Fruit fly (Drosophila melanogaster): ENCODE data around the gene primo-1.

Gene primo-1

DNA sequence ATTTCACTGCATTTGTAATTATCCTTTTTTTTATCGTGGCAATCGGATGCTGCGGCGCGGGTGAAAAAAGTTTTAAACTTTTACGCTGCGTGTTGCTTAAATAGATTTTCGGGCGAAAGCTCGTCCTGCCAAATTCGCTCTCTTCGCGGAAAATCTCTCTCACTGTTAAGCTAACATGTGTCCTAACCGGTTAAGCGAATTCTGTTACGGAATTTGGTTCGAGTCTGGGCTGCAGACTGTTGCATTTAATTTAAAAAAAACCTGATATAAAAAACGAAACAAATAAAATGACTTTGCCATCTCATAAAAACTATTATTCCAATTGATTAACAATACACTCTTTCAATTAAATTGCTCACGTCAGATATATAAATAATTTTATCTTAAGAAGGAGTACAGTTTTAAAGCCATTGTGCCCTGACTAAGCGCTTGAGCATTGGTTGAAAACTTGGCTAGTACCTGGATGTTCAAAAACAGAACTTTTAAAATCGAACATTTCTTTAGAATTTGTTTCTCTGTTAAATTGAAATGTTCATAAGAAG lies 37.1 kb downstream of the primo-1 start, which contains the start of gene Task6 (continued):
- TF ChIP-seq CG4707 (GFP tag; optimal IDR thresholded peaks at IDR 0.05) (no peak), al (GFP tag; IDR thresholded peaks at IDR 0.05) (no peak), CoRest (tag; optimal IDR thresholded peaks at IDR 0.05) (peak; percentile 14), Hand (GFP tag; optimal IDR thresholded peaks at IDR 0.05) (no peak), nerfin-1 (tag; optimal IDR thresholded peaks at IDR 0.05) (peak; percentile 79), ems (GFP tag; optimal IDR thresholded peaks at IDR 0.05) (no peak), sens (GFP tag) (peak; percentile 75), otp (GFP tag; IDR thresholded peaks at IDR 0.05) (no peak), NFAT (GFP tag; IDR thresholded peaks at IDR 0.05) (no peak), CG14710 (tag; optimal IDR thresholded peaks at IDR 0.05) (peak; percentile 48), sc (optimal IDR thresholded peaks at IDR 0.05) (no peak), sc (GFP tag; optimal IDR thresholded peaks at IDR 0.05) (no peak), CG9437 (GFP tag; optimal IDR thresholded peaks at IDR 0.05) (peak; percentile 7)

DNA sequence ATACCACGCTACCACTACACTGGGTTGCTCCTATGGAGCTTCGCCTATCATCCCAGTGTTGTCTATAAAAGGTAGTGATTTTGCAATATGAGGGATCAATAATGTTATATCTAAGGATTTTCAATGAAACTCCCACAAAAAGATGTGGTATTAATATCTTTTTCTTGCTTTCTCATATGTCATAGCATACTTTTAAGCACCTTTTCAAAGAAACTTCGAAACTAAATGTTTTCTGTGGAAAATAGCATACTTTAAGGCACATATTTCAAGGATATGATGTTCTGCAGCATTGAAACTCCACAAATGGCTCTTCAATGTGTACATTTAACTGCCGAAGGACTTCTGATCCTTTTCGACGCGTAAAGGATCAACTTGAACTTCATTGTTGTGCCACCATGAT lies 38.7 kb downstream of the primo-1 start:
- TF ChIP-seq CG8290 (GFP tag; optimal IDR thresholded peaks at IDR 0.05) (peak; percentile 82), CG8290 (tag; optimal IDR thresholded peaks at IDR 0.05) (peak in 1 of 2 experiments; percentile 92), pan (optimal IDR thresholded peaks at IDR 0.05) (no peak), pan (GFP tag; optimal IDR thresholded peaks at IDR 0.05 in 1 of 2, IDR thresholded peaks at IDR 0.05 in 1 of 2) (no peak), CG17612 (GFP tag; IDR thresholded peaks at IDR 0.05) (peak; percentile 94), Stat92E (GFP tag; optimal IDR thresholded peaks at IDR 0.05) (no peak)

DNA sequence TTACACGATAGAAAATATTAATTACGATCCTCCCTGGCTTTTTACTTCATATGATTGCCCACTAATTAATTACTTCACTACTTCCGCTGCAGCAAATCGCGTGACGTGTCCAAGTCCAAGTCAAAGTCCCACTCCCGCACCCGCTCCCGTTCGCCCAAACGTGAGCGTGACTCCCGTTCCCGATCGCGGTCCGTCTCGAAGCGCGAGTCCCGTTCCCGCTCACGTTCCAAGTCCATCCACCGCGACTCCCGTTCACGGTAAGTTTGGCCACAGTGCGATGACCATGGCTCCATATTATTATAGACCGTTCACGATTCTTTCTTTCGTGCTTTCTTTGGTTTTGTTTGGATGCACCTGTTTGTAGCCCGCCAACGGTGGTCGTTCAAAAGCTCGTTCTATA lies 45.6 kb downstream of the primo-1 start:
- TF ChIP-seq Ets65A (GFP tag) (peak; percentile 53), Med (GFP tag) (peak; percentile 43), Oaz (GFP tag; IDR thresholded peaks at IDR 0.05) (no peak), CG3407 (GFP tag; optimal IDR thresholded peaks at IDR 0.05) (no peak)

DNA sequence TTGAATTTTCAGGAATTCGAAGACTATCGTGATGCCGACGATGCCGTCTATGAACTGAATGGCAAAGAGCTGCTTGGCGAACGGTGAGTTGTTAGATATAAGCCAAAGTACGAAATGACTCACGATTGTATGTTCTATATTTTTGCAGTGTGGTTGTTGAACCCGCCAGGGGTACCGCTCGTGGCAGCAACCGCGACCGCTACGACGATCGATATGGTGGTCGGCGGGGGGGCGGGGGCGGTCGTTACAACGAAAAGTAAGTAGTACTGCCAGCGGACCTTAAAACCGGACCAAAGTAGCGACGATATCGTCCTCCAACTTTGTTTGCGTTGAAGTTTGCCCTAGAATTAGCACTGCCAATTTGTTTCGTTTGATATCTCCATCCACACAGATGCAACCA lies 49.5 kb downstream of the primo-1 start:
- TF ChIP-seq danr (GFP tag; IDR thresholded peaks at IDR 0.05) (0 out of 2 replicates have a peak, but pooled peaks have one; percentile 7), crol (GFP tag; IDR thresholded peaks at IDR 0.05) (peak; percentile 60), CG15696 (tag; optimal IDR thresholded peaks at IDR 0.05) (no peak), Dbx (GFP tag; IDR thresholded peaks at IDR 0.05) (0 out of 3 replicates have a peak, but pooled peaks have one; percentile 12), Ets65A (GFP tag) (peak; percentile 64), Oli (tag; optimal IDR thresholded peaks at IDR 0.05) (no peak), CG17802 (tag; optimal IDR thresholded peaks at IDR 0.05) (no peak), klu (GFP tag; IDR thresholded peaks at IDR 0.05) (no peak)

DNA sequence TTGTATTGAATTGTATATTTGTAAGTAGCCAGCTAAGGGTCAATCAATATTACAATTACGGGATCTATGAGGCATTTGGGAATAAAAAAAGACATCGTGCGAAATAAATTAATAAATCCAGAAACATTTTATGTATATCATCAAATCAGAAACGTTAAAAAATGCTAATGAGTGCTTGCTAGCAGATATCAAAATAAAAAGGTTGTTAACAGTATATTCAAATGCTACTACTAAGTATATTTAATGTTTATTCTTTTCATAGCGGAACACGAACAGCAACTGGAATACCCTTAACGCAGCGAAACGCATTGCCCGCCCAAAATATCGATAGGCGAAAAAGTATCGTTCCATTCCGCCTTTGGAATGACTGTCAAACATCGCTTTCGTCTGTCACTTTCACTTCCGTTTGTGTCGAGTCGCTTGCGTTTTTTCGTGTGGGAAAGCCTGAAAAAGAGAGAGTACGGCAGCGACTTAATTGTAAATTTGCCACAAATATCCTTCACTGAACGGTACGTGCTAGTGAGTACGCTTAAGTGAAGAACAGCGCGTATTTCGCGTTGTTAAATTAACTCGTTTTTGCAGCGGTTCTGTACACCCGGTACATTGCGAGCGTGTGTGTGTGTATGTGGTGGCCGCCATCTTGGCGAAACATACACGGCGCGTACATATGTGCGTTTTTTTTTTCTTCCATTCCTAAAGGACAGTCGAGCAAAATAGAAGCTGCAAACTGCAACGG lies 50.5 kb downstream of the primo-1 start, which contains the start of gene B52:
B52 (plus strand) TSS at position 388 of the 736 bp plus-strand sequence.
- TF ChIP-seq CG12219 (GFP tag; optimal IDR thresholded peaks at IDR 0.05) (peak; percentile 62), ems (GFP tag; optimal IDR thresholded peaks at IDR 0.05) (peak; percentile 51), slbo (GFP tag; IDR thresholded peaks at IDR 0.05) (peak; percentile 68), CG18476 (GFP tag; optimal IDR thresholded peaks at IDR 0.05) (no peak), CG10274 (GFP tag; optimal IDR thresholded peaks at IDR 0.05) (peak; percentile 41), br (optimal IDR thresholded peaks at IDR 0.05) (no peak), CG14860 (GFP tag; IDR thresholded peaks at IDR 0.05; ENCODE audit: partially characterized antibody) (no peak; the same call in 2 of the 3 replicates), CG8359 (GFP tag; optimal IDR thresholded peaks at IDR 0.05; ENCODE audit: borderline replicate concordance) (peak; percentile 51), Lpt (GFP tag; optimal IDR thresholded peaks at IDR 0.05) (no peak), yki (optimal IDR thresholded peaks at IDR 0.05) (no peak), CoRest (tag; optimal IDR thresholded peaks at IDR 0.05) (peak; percentile 50), hth (optimal IDR thresholded peaks at IDR 0.05) (no peak), CG12391 (tag; optimal IDR thresholded peaks at IDR 0.05) (peak; percentile 57), org-1 (GFP tag; optimal IDR thresholded peaks at IDR 0.05) (peak; percentile 44), CG9609 (GFP tag; optimal IDR thresholded peaks at IDR 0.05) (peak; percentile 48), gem (tag; optimal IDR thresholded peaks at IDR 0.05) (peak; percentile 41), pan (optimal IDR thresholded peaks at IDR 0.05) (no peak), pan (GFP tag; optimal IDR thresholded peaks at IDR 0.05 in 1 of 2, IDR thresholded peaks at IDR 0.05 in 1 of 2) (peak in 1 of 2 experiments; percentile 65), CG31224 (GFP tag; IDR thresholded peaks at IDR 0.05) (peak; percentile 43)
